Fruit fly (Drosophila melanogaster) whole organism, prepupa: ENCODE measurements around the gene aux.

Source experiments
- Blimp-1 ChIP-seq: fragments of 200-800 bp; sonication (Bioruptor generic); optimal IDR thresholded peaks from 3 replicates; lab custom pipeline; 2017; ENCODE audit warnings: missing biosample characterization, missing genetic modification characterization, mild to moderate bottlenecking, moderate library complexity, missing genetic modification reagents
- CG10669 ChIP-seq: fragments of 200-800 bp; sonication (Bioruptor generic); optimal IDR thresholded peaks from 3 replicates; lab custom pipeline; 2018; ENCODE audit warnings: missing biosample characterization, mild to moderate bottlenecking, missing genetic modification characterization, moderate library complexity
- CG11294 ChIP-seq: fragments of 200-800 bp; sonication (Bioruptor generic); IDR thresholded peaks from 2 replicates; pipeline ENCODE4 v1.3.6; 2022; ENCODE audit warnings: missing biosample characterization, missing genetic modification characterization
- CG11762 ChIP-seq: fragments of 200-800 bp; sonication (Bioruptor generic); optimal IDR thresholded peaks from 3 replicates; lab custom pipeline; 2016; ENCODE audit warnings: missing biosample characterization, missing genetic modification characterization; ENCODE audit not compliant: insufficient read depth
- CG15336 ChIP-seq: fragments of 200-800 bp; sonication (Bioruptor generic); IDR thresholded peaks from 2 replicates; pipeline ENCODE4 v1.3.6; 2022; ENCODE audit warnings: missing biosample characterization, missing genetic modification characterization
- CG1621 ChIP-seq: fragments of 200-800 bp; sonication (Bioruptor generic); optimal IDR thresholded peaks from 3 replicates; lab custom pipeline; 2018; ENCODE audit warnings: missing biosample characterization, mild to moderate bottlenecking, missing genetic modification characterization
- CG16779 ChIP-seq: fragments of 200-800 bp; sonication (Bioruptor generic); optimal IDR thresholded peaks from 3 replicates; lab custom pipeline; 2017; ENCODE audit warnings: missing biosample characterization, mild to moderate bottlenecking, missing genetic modification characterization
- CG32006 ChIP-seq: fragments of 200-800 bp; sonication (Bioruptor generic); optimal IDR thresholded peaks from 3 replicates; lab custom pipeline; 2017; ENCODE audit warnings: missing biosample characterization, mild to moderate bottlenecking, missing genetic modification characterization
- CG3919 ChIP-seq: fragments of 200-800 bp; sonication (Bioruptor generic); optimal IDR thresholded peaks from 3 replicates; lab custom pipeline; 2016; ENCODE audit warnings: missing biosample characterization, missing genetic modification characterization
- CG6163 ChIP-seq: fragments of 200-800 bp; sonication (Bioruptor generic); IDR thresholded peaks from 3 replicates; pipeline ENCODE4 v1.3.6; 2022; ENCODE audit warnings: missing biosample characterization, missing genetic modification characterization
- CG6276 ChIP-seq: fragments of 200-800 bp; sonication (Bioruptor generic); optimal IDR thresholded peaks from 2 replicates; lab custom pipeline; 2017; ENCODE audit warnings: missing biosample characterization, mild to moderate bottlenecking, missing genetic modification characterization
- CG6792 ChIP-seq: fragments of 200-800 bp; sonication (Bioruptor generic); optimal IDR thresholded peaks from 3 replicates; lab custom pipeline; 2016; ENCODE audit warnings: missing biosample characterization, missing genetic modification characterization
- CG6808 ChIP-seq: fragments of 200-800 bp; sonication (Bioruptor generic); optimal IDR thresholded peaks from 3 replicates; lab custom pipeline; 2017; ENCODE audit warnings: missing biosample characterization, missing genetic modification characterization, mild to moderate bottlenecking, moderate library complexity, missing genetic modification reagents
- CG7368 ChIP-seq: fragments of 200-800 bp; sonication (Bioruptor generic); optimal IDR thresholded peaks from 3 replicates; lab custom pipeline; 2016; ENCODE audit warnings: missing biosample characterization, missing genetic modification characterization
- CG8319 ChIP-seq: fragments of 200-800 bp; sonication (Bioruptor generic); optimal IDR thresholded peaks from 3 replicates; lab custom pipeline; 2016; ENCODE audit warnings: missing biosample characterization, missing genetic modification characterization
- CG8632 ChIP-seq: fragments of 200-800 bp; sonication (Bioruptor generic); optimal IDR thresholded peaks from 3 replicates; lab custom pipeline; 2016; ENCODE audit warnings: missing biosample characterization, missing genetic modification characterization
- CG9139 ChIP-seq: fragments of 200-800 bp; sonication (Bioruptor generic); optimal IDR thresholded peaks from 3 replicates; lab custom pipeline; 2017; ENCODE audit warnings: missing biosample characterization, mild to moderate bottlenecking, missing genetic modification characterization
- Eip75B ChIP-seq: fragments of 200-800 bp; sonication (Bioruptor generic); optimal IDR thresholded peaks from 3 replicates; lab custom pipeline; 2016; ENCODE audit warnings: missing biosample characterization, missing genetic modification characterization
- Eip78C ChIP-seq: fragments of 200-800 bp; sonication (Bioruptor generic); peaks from one replicate; lab custom pipeline; 2016; ENCODE audit warnings: missing biosample characterization, missing genetic modification characterization
- Ets21C ChIP-seq: fragments of 200-800 bp; sonication (Bioruptor generic); optimal IDR thresholded peaks from 3 replicates; lab custom pipeline; 2016; ENCODE audit warnings: missing biosample characterization, missing genetic modification characterization
- Ets96B ChIP-seq: fragments of 200-800 bp; optimal IDR thresholded peaks from 2 replicates; lab custom pipeline; 2019; ENCODE audit warnings: missing biosample characterization, mild to moderate bottlenecking, missing genetic modification characterization, moderate library complexity
- Hr39 ChIP-seq: fragments of 200-800 bp; sonication (Bioruptor generic); optimal IDR thresholded peaks from 2 replicates; lab custom pipeline; 2016; ENCODE audit warnings: missing biosample characterization, missing genetic modification characterization
- Hr4 ChIP-seq: fragments of 200-800 bp; sonication (Bioruptor generic); optimal IDR thresholded peaks from 3 replicates; lab custom pipeline; 2016; ENCODE audit warnings: missing biosample characterization, missing genetic modification characterization
- Lpt ChIP-seq: fragments of 200-800 bp; sonication (Bioruptor generic); optimal IDR thresholded peaks from 3 replicates; lab custom pipeline; 2016; ENCODE audit warnings: missing biosample characterization, missing genetic modification characterization
- Met ChIP-seq: fragments of 200-800 bp; sonication (Bioruptor generic); optimal IDR thresholded peaks from 3 replicates; lab custom pipeline; 2016; ENCODE audit warnings: missing biosample characterization, missing genetic modification characterization
- OdsH ChIP-seq: fragments of 200-800 bp; sonication (Bioruptor generic); optimal IDR thresholded peaks from 3 replicates; lab custom pipeline; 2016; ENCODE audit warnings: missing biosample characterization, missing genetic modification characterization
- Smox ChIP-seq: fragments of 200-800 bp; sonication (Bioruptor generic); optimal IDR thresholded peaks from 3 replicates; lab custom pipeline; 2016; ENCODE audit warnings: missing biosample characterization, missing genetic modification characterization
- Sox14 ChIP-seq: fragments of 200-800 bp; sonication (Bioruptor generic); optimal IDR thresholded peaks from 3 replicates; lab custom pipeline; 2016; ENCODE audit warnings: missing biosample characterization, missing genetic modification characterization
- dsx ChIP-seq: fragments of 200-800 bp; optimal IDR thresholded peaks from 3 replicates; lab custom pipeline; 2019; ENCODE audit warnings: missing biosample characterization, mild to moderate bottlenecking, missing genetic modification characterization, moderate library complexity; ENCODE audit not compliant: poor library complexity, severe bottlenecking
- eg ChIP-seq: fragments of 200-800 bp; sonication (Bioruptor generic); IDR thresholded peaks from 3 replicates; pipeline ENCODE4 v1.3.6; 2022; ENCODE audit warnings: missing biosample characterization, missing genetic modification characterization
- esn ChIP-seq: fragments of 200-800 bp; sonication (Bioruptor generic); optimal IDR thresholded peaks from 2 replicates; lab custom pipeline; 2016; ENCODE audit warnings: missing biosample characterization, mild to moderate bottlenecking, missing genetic modification characterization, moderate library complexity
- fd59A ChIP-seq: fragments of 200-800 bp; sonication (Bioruptor generic); optimal IDR thresholded peaks from 2 replicates; lab custom pipeline; 2017; ENCODE audit warnings: missing biosample characterization, mild to moderate bottlenecking, missing genetic modification characterization, missing genetic modification reagents
- fd85E ChIP-seq: fragments of 200-800 bp; sonication (Bioruptor generic); optimal IDR thresholded peaks from 3 replicates; lab custom pipeline; 2016; ENCODE audit warnings: missing biosample characterization, missing genetic modification characterization
- fkh ChIP-seq: fragments of 200-800 bp; sonication (Bioruptor generic); optimal IDR thresholded peaks from 3 replicates; lab custom pipeline; 2017; ENCODE audit warnings: missing biosample characterization, mild to moderate bottlenecking, missing genetic modification characterization, moderate library complexity
- pdm3 ChIP-seq: fragments of 200-800 bp; sonication (Bioruptor generic); optimal IDR thresholded peaks from 3 replicates; lab custom pipeline; 2016; ENCODE audit warnings: missing biosample characterization, missing genetic modification characterization
- salr ChIP-seq, 2 experiments: fragments of 200-800 bp; sonication (Bioruptor generic); optimal IDR thresholded peaks; 3 replicates each; lab custom pipeline; 2016 to 2018; ENCODE audit warnings: missing biosample characterization in 2 of 2, missing genetic modification characterization in 2 of 2, mild to moderate bottlenecking in 1 of 2
- spab ChIP-seq: fragments of 200-800 bp; sonication (Bioruptor generic); optimal IDR thresholded peaks from 2 replicates; lab custom pipeline; 2017; ENCODE audit warnings: missing biosample characterization, mild to moderate bottlenecking, missing genetic modification characterization, missing genetic modification reagents
- ss ChIP-seq, 2 experiments: fragments of 200-800 bp; sonication (Bioruptor generic); optimal IDR thresholded peaks; 2 replicates in 1 of 2; 3 replicates in 1 of 2; lab custom pipeline; 2017 to 2018; ENCODE audit warnings: mild to moderate bottlenecking in 2 of 2, missing biosample characterization in 2 of 2, missing genetic modification characterization in 2 of 2, moderate library complexity in 1 of 2
- svp ChIP-seq: fragments of 200-800 bp; sonication (Bioruptor generic); peaks from one replicate; lab custom pipeline; 2016; ENCODE audit warnings: missing biosample characterization, missing genetic modification characterization
- topi ChIP-seq: fragments of 200-800 bp; sonication (Bioruptor generic); optimal IDR thresholded peaks from 3 replicates; lab custom pipeline; 2016; ENCODE audit warnings: missing biosample characterization, missing genetic modification characterization
- vri ChIP-seq: fragments of 200-800 bp; sonication (Bioruptor generic); optimal IDR thresholded peaks from 3 replicates; lab custom pipeline; 2016; ENCODE audit warnings: missing biosample characterization, mild to moderate bottlenecking, missing genetic modification characterization

The aux gene

DNA sequence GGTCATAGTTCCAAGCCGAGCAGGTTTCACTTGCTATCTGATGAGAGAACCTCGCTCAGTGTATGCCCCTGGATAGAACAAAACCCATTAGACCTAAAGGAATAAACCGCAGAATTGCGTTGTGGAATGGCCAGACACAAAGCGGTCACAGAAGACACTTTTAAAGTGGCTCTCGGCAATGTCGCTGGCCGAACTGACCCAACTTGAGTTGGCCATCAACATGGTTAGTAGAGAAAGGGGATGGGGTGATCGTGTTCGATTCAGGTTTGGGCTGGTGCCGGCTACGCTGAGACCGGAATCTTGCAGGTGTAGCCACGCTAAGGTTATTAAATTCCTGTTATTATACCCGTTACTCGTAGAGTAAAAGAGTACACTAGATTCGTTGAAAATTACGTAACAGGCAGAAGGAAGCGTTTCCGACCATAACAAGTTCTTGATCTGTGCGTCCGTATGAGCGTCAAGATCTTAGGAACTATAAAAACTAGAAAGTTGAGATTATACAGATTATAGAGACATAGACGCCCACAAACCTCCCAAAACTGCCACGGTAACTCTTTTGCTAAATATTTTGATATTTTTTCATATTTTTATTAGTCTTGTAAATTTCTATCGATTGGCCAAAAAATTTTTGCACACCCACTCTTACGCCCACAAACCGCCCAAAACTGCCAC lies 30.9 kb upstream of the aux start:
- no peak for TF ChIP-seq fkh
- TF ChIP-seq ss (GFP tag; optimal IDR thresholded peaks at IDR 0.05; lab: Kevin White, UChicago) = peak in 1 of 2 experiments; percentile 45
- no peak for TF ChIP-seq CG10669
- no peak for TF ChIP-seq Met (GFP tag; lab: Kevin White, UChicago)
- no peak for TF ChIP-seq topi (GFP tag; lab: Kevin White, UChicago)
- peak; percentile 66 for TF ChIP-seq Eip78C (GFP tag; lab: Kevin White, UChicago)
- no peak for TF ChIP-seq Eip75B (GFP tag; lab: Kevin White, UChicago)
- TF ChIP-seq, all 60 proteins: peak for 2

DNA sequence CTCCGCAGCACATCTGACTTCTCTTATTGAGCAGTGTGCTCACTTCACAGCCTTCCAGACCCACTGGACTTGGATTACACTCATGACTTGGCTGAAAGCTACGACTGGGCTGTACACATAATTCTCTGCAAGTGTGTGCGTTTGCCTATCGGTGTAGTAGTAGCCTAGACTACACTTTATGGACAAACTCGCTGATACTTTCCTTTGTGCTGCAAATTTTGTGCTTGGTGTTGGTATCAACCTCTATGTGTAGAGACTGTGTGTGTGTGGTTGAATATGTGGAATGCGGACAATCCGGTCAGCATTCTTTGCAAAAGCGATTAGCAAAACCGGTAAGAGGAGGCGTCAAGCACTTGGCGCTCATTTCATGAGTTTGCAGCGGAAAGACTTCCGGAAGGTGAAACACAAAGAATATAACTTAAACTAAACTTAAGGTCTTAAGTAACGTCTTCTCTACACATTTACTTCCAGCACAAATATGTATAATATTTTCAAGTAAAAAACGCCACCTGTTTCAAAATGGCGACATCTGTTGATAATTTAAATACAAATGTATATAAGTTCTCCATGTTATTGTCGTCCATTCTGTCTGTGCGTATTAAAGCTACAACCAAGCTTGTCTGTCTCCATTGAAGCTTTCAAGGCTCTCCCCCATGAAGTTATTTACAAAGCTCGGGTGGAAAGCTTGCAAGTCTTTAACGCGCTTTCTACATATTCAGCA lies 24.6 kb upstream of the aux start:
- TF ChIP-seq Sox14 (GFP tag; lab: Kevin White, UChicago) = peak; percentile 50
- no peak for TF ChIP-seq fd85E (GFP tag; lab: Kevin White, UChicago)
- peak; percentile 4 for TF ChIP-seq CG6792
- TF ChIP-seq Lpt (GFP tag; lab: Kevin White, UChicago) = peak; percentile 69
- no peak for TF ChIP-seq CG11762 (GFP tag; lab: Kevin White, UChicago)
- peak; percentile 13 for TF ChIP-seq dsx (GFP tag; lab: Kevin White, UChicago)
- TF ChIP-seq OdsH (GFP tag; lab: Kevin White, UChicago) = no peak
- TF ChIP-seq spab (GFP tag; lab: Kevin White, UChicago) = no peak
- peak; percentile 26 to 73 for TF ChIP-seq ss (GFP tag; optimal IDR thresholded peaks at IDR 0.05; lab: Kevin White, UChicago)
- TF ChIP-seq CG8632 (GFP tag; lab: Kevin White, UChicago) = no peak
- TF ChIP-seq salr (GFP tag; optimal IDR thresholded peaks at IDR 0.05; lab: Kevin White, UChicago) = peak in 1 of 2 experiments; percentile 15
- TF ChIP-seq Eip78C (GFP tag; lab: Kevin White, UChicago) = peak; percentile 73
- TF ChIP-seq Ets96B = no peak
- TF ChIP-seq Blimp-1 = peak; percentile 17
- TF ChIP-seq CG9139 (GFP tag; lab: Kevin White, UChicago) = peak; percentile 1
- TF ChIP-seq CG6808 (GFP tag; lab: Kevin White, UChicago) = peak; percentile 11
- no peak for TF ChIP-seq CG6163 (GFP tag; lab: Robert Waterston, UW)
- TF ChIP-seq Hr39 = no peak
- TF ChIP-seq CG11294 (GFP tag; lab: Robert Waterston, UW) = no peak
- TF ChIP-seq CG7368 (GFP tag; lab: Kevin White, UChicago) = no peak

DNA sequence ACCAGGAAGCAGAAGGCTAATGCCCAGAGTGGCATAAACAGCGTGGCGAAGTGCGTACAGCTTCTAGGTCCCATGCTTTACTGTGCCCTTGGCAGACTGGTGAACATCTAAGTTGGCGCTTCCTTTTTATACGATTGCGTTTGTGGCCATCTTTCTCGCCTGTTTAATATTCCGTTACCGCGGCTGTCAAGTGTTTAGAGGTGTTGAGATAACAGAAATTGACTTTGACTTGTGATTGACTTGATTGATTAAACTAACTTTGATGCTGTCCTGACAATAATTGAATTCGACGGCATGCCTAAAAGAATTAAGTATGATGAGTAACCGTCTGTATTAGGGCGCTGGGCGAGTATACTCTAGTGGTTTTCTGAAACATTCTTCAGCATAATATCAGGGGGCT lies 21.4 kb upstream of the aux start, which contains the start of gene Dsk:
Dsk (minus strand) TSS at position 101 of the 400 bp plus-strand sequence.
- no peak for TF ChIP-seq Eip78C (GFP tag; lab: Kevin White, UChicago)
- no peak for TF ChIP-seq Eip75B (GFP tag; lab: Kevin White, UChicago)
- TF ChIP-seq Hr4 = no peak

DNA sequence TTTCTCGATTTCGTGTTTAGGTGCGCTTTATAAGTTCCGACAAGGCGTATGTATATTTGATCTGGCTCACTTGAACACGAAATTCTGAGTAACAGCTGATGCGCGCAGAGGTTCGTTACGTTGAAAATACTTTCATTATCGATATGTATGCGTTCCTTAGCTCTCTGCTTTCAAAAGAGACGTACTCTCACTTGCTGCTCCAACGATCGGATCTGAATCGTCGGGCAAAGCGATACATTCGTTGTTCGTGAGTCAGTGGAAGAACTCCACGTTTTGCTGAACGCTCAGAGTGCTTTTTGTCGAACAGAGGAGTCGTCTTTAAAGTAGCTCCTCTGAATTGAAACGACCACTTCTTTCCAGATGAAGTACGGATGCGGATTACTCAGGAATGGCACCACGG lies 14.5 kb upstream of the aux start, which contains the start of gene beta-Man:
beta-Man (plus strand) TSS at position 152 of the 400 bp plus-strand sequence.
- TF ChIP-seq CG6276 (GFP tag; lab: Kevin White, UChicago) (no peak), CG7368 (GFP tag; lab: Kevin White, UChicago) (no peak), vri (GFP tag; lab: Kevin White, UChicago) (no peak), CG3919 (no peak), Eip78C (GFP tag; lab: Kevin White, UChicago) (peak; percentile 68), CG11762 (GFP tag; lab: Kevin White, UChicago) (no peak), esn (GFP tag; lab: Kevin White, UChicago) (peak; percentile 12), spab (GFP tag; lab: Kevin White, UChicago) (no peak), fd59A (no peak), svp (GFP tag; lab: Kevin White, UChicago) (no peak), Ets21C (GFP tag; lab: Kevin White, UChicago) (no peak), Hr4 (no peak), CG32006 (GFP tag; lab: Kevin White, UChicago) (no peak), CG8632 (GFP tag; lab: Kevin White, UChicago) (no peak), topi (GFP tag; lab: Kevin White, UChicago) (no peak), CG16779 (no peak), Hr39 (no peak), Smox (GFP tag; lab: Kevin White, UChicago) (no peak), Eip75B (GFP tag; lab: Kevin White, UChicago) (no peak), fd85E (GFP tag; lab: Kevin White, UChicago) (no peak), CG6808 (GFP tag; lab: Kevin White, UChicago) (no peak), CG6163 (GFP tag; lab: Robert Waterston, UW) (no peak), eg (no peak), Blimp-1 (peak; percentile 81), CG1621 (tag; lab: Kevin White, UChicago) (peak; percentile 67), CG8319 (no peak), pdm3 (GFP tag; lab: Kevin White, UChicago) (no peak), CG15336 (GFP tag; lab: Robert Waterston, UW) (no peak), CG11294 (GFP tag; lab: Robert Waterston, UW) (no peak)
